Worm (Caenorhabditis elegans): ENCODE measurements around the gene F23B12.7.
A peak's percentile ranks its signal among the peaks of the same experiment; 100 is the strongest.

F23B12.7 gene

ce11 chrV:14422317-14422716 lies 27.2 kb upstream of the F23B12.7 start, which contains the start of gene pas-1:
Gene pas-1 (minus strand): TSS chrV:14422618.
- no peak for TF ChIP-seq ztf-23 (GFP tag; IDR thresholded peaks at IDR 0.05)
- TF ChIP-seq tab-1 (GFP tag; IDR thresholded peaks at IDR 0.05): no peak

ce11 chrV:14423268-14423667 lies 26.2 kb upstream of the F23B12.7 start, which contains the start of gene rpoa-12:
Gene rpoa-12 (minus strand): TSS chrV:14423304.
- TF ChIP-seq ref-1 (GFP tag; conservative IDR thresholded peaks at IDR 0.05): no peak
- no peak for TF ChIP-seq cog-1 (tag; optimal IDR thresholded peaks at IDR 0.05)
- no peak for TF ChIP-seq T22C8.4 (GFP tag; IDR thresholded peaks at IDR 0.05)
- no peak for TF ChIP-seq klf-2 (GFP tag; conservative IDR thresholded peaks at IDR 0.05)
- no peak for TF ChIP-seq ztf-23 (GFP tag; IDR thresholded peaks at IDR 0.05)
- no peak for TF ChIP-seq ztf-29 (GFP tag; IDR thresholded peaks at IDR 0.05)
- TF ChIP-seq tab-1 (GFP tag; IDR thresholded peaks at IDR 0.05): no peak
- no peak for TF ChIP-seq med-1 (GFP tag; optimal IDR thresholded peaks at IDR 0.05; ENCODE audit: insufficient read depth)
- TF ChIP-seq flt-1 (GFP tag; IDR thresholded peaks at IDR 0.05): no peak

- 0 out of 2 replicates have a peak, but pooled peaks have one; percentile 41 for TF ChIP-seq flt-1 (GFP tag; IDR thresholded peaks at IDR 0.05)
- no peak for TF ChIP-seq ztf-29 (GFP tag; IDR thresholded peaks at IDR 0.05)
- TF ChIP-seq med-1 (GFP tag; optimal IDR thresholded peaks at IDR 0.05; ENCODE audit: insufficient read depth): peak; percentile 65
- no peak for TF ChIP-seq klf-2 (GFP tag; conservative IDR thresholded peaks at IDR 0.05)
- TF ChIP-seq ref-1 (GFP tag; conservative IDR thresholded peaks at IDR 0.05): no peak
- no peak for TF ChIP-seq T22C8.4 (GFP tag; IDR thresholded peaks at IDR 0.05)
- TF ChIP-seq cog-1 (tag; optimal IDR thresholded peaks at IDR 0.05): no peak
- TF ChIP-seq tab-1 (GFP tag; IDR thresholded peaks at IDR 0.05): peak; percentile 54; the same call in 1 of the 2 replicates
- TF ChIP-seq ztf-23 (GFP tag; IDR thresholded peaks at IDR 0.05): peak; percentile 68; the same call in 1 of the 2 replicates
Measured at ce11 chrV:14424958-14425492, 24.5 kb upstream of the F23B12.7 start, which contains the start of gene rrsr-1. Gene rrsr-1 (minus strand): TSS chrV:14425008.

- TF ChIP-seq tab-1 (GFP tag; IDR thresholded peaks at IDR 0.05) (no peak), cog-1 (tag; optimal IDR thresholded peaks at IDR 0.05) (no peak)
Measured at ce11 chrV:14426013-14426412, 23.5 kb upstream of the F23B12.7 start.

ce11 chrV:14427069-14427825 lies 22.2 kb upstream of the F23B12.7 start:
- no peak for TF ChIP-seq ref-1 (GFP tag; conservative IDR thresholded peaks at IDR 0.05)
- TF ChIP-seq ztf-23 (GFP tag; IDR thresholded peaks at IDR 0.05): no peak
- no peak for TF ChIP-seq T22C8.4 (GFP tag; IDR thresholded peaks at IDR 0.05)
- TF ChIP-seq klf-2 (GFP tag; conservative IDR thresholded peaks at IDR 0.05): no peak
- no peak for TF ChIP-seq med-1 (GFP tag; optimal IDR thresholded peaks at IDR 0.05; ENCODE audit: insufficient read depth)
- no peak for TF ChIP-seq cog-1 (tag; optimal IDR thresholded peaks at IDR 0.05)
- TF ChIP-seq ztf-29 (GFP tag; IDR thresholded peaks at IDR 0.05): no peak
- TF ChIP-seq tab-1 (GFP tag; IDR thresholded peaks at IDR 0.05): no peak
- no peak for TF ChIP-seq flt-1 (GFP tag; IDR thresholded peaks at IDR 0.05)

- TF ChIP-seq ztf-29 (GFP tag; IDR thresholded peaks at IDR 0.05) (no peak), cog-1 (tag; optimal IDR thresholded peaks at IDR 0.05) (no peak), ref-1 (GFP tag; conservative IDR thresholded peaks at IDR 0.05) (no peak), ztf-23 (GFP tag; IDR thresholded peaks at IDR 0.05) (no peak), tab-1 (GFP tag; IDR thresholded peaks at IDR 0.05) (no peak), flt-1 (GFP tag; IDR thresholded peaks at IDR 0.05) (no peak), klf-2 (GFP tag; conservative IDR thresholded peaks at IDR 0.05) (no peak), T22C8.4 (GFP tag; IDR thresholded peaks at IDR 0.05) (no peak), med-1 (GFP tag; optimal IDR thresholded peaks at IDR 0.05; ENCODE audit: insufficient read depth) (no peak)
Measured at ce11 chrV:14428865-14429264, 20.6 kb upstream of the F23B12.7 start, which contains the start of gene F23B12.1. Gene F23B12.1 (plus strand): TSS chrV:14429165.

ce11 chrV:14432259-14432658 lies 17.2 kb upstream of the F23B12.7 start, which contains the start of gene egl-1:
Gene egl-1 (minus strand): TSS chrV:14432359.
- no peak for TF ChIP-seq ztf-23 (GFP tag; IDR thresholded peaks at IDR 0.05)
- TF ChIP-seq klf-2 (GFP tag; conservative IDR thresholded peaks at IDR 0.05): no peak
- no peak for TF ChIP-seq tab-1 (GFP tag; IDR thresholded peaks at IDR 0.05)
- no peak for TF ChIP-seq ref-1 (GFP tag; conservative IDR thresholded peaks at IDR 0.05)
- no peak for TF ChIP-seq T22C8.4 (GFP tag; IDR thresholded peaks at IDR 0.05)
- no peak for TF ChIP-seq med-1 (GFP tag; optimal IDR thresholded peaks at IDR 0.05; ENCODE audit: insufficient read depth)
- no peak for TF ChIP-seq flt-1 (GFP tag; IDR thresholded peaks at IDR 0.05)
- no peak for TF ChIP-seq ztf-29 (GFP tag; IDR thresholded peaks at IDR 0.05)
- TF ChIP-seq cog-1 (tag; optimal IDR thresholded peaks at IDR 0.05): no peak

- TF ChIP-seq T22C8.4 (GFP tag; IDR thresholded peaks at IDR 0.05) (no peak), med-1 (GFP tag; optimal IDR thresholded peaks at IDR 0.05; ENCODE audit: insufficient read depth) (no peak), ztf-29 (GFP tag; IDR thresholded peaks at IDR 0.05) (no peak), cog-1 (tag; optimal IDR thresholded peaks at IDR 0.05) (no peak), ref-1 (GFP tag; conservative IDR thresholded peaks at IDR 0.05) (no peak), ztf-23 (GFP tag; IDR thresholded peaks at IDR 0.05) (no peak), flt-1 (GFP tag; IDR thresholded peaks at IDR 0.05) (no peak), klf-2 (GFP tag; conservative IDR thresholded peaks at IDR 0.05) (no peak)
Measured at ce11 chrV:14433584-14433983, 15.9 kb upstream of the F23B12.7 start.

ce11 chrV:14436195-14436594 lies 13.3 kb upstream of the F23B12.7 start:
- TF ChIP-seq ztf-23 (GFP tag; IDR thresholded peaks at IDR 0.05): no peak

ce11 chrV:14437355-14437754 lies 12.1 kb upstream of the F23B12.7 start:
- no peak for TF ChIP-seq ref-1 (GFP tag; conservative IDR thresholded peaks at IDR 0.05)
- no peak for TF ChIP-seq med-1 (GFP tag; optimal IDR thresholded peaks at IDR 0.05; ENCODE audit: insufficient read depth)
- TF ChIP-seq cog-1 (tag; optimal IDR thresholded peaks at IDR 0.05): no peak
- no peak for TF ChIP-seq klf-2 (GFP tag; conservative IDR thresholded peaks at IDR 0.05)
- TF ChIP-seq tab-1 (GFP tag; IDR thresholded peaks at IDR 0.05): no peak
- TF ChIP-seq flt-1 (GFP tag; IDR thresholded peaks at IDR 0.05): no peak
- no peak for TF ChIP-seq ztf-23 (GFP tag; IDR thresholded peaks at IDR 0.05)
- no peak for TF ChIP-seq T22C8.4 (GFP tag; IDR thresholded peaks at IDR 0.05)
- TF ChIP-seq ztf-29 (GFP tag; IDR thresholded peaks at IDR 0.05): no peak
